Fruit fly (Drosophila melanogaster) whole organism, embryonic: ENCODE measurements around the gene Pex16.

Experiments used
- BEAF-32 ChIP-seq: fragments of 200-800 bp; sonication (Bioruptor generic); optimal IDR thresholded peaks from 3 replicates; lab custom pipeline; 2017; ENCODE audit warnings: missing biosample characterization, missing genetic modification characterization, mild to moderate bottlenecking, moderate library complexity, missing genetic modification reagents
- C15 ChIP-seq: fragments of 200-800 bp; sonication (Bioruptor generic); IDR thresholded peaks from 3 replicates; pipeline ENCODE4 v1.3.6; 2022; ENCODE audit warnings: missing biosample characterization, missing genetic modification characterization
- CG10959 ChIP-seq: fragments of 200-800 bp; sonication (Bioruptor generic); IDR thresholded peaks from 2 replicates; pipeline ENCODE4 v1.3.6; 2022; ENCODE audit warnings: missing biosample characterization, missing genetic modification characterization
- CG11398 ChIP-seq: fragments of 200-800 bp; sonication (Bioruptor generic); optimal IDR thresholded peaks from 2 replicates; lab custom pipeline; 2016; ENCODE audit warnings: missing biosample characterization, missing genetic modification characterization
- CG12104 ChIP-seq: fragments of 200-800 bp; sonication (Bioruptor generic); optimal IDR thresholded peaks from 3 replicates; lab custom pipeline; 2016; ENCODE audit warnings: missing biosample characterization, missing genetic modification characterization
- CG12236 ChIP-seq: fragments of 200-800 bp; sonication (Bioruptor generic); optimal IDR thresholded peaks from 2 replicates; lab custom pipeline; 2016; ENCODE audit warnings: missing biosample characterization, missing genetic modification characterization
- CG12299 ChIP-seq: fragments of 200-800 bp; sonication (Bioruptor generic); optimal IDR thresholded peaks from 2 replicates; lab custom pipeline; 2018; ENCODE audit warnings: missing biosample characterization, mild to moderate bottlenecking, missing genetic modification characterization
- CG12744 ChIP-seq: fragments of 200-800 bp; sonication (Bioruptor generic); optimal IDR thresholded peaks from 2 replicates; lab custom pipeline; 2016; ENCODE audit warnings: missing biosample characterization, missing genetic modification characterization
- CG13775 ChIP-seq: fragments of 200-800 bp; sonication (Bioruptor generic); optimal IDR thresholded peaks from 3 replicates; lab custom pipeline; 2017; ENCODE audit warnings: missing biosample characterization, mild to moderate bottlenecking, missing genetic modification characterization
- CG14014 ChIP-seq: fragments of 200-800 bp; sonication (Bioruptor generic); IDR thresholded peaks from 2 replicates; pipeline ENCODE4 v1.3.6; 2022; ENCODE audit warnings: missing biosample characterization, missing genetic modification characterization
- CG15011 ChIP-seq: fragments of 200-800 bp; sonication (Bioruptor generic); optimal IDR thresholded peaks from 3 replicates; lab custom pipeline; 2018; ENCODE audit warnings: missing biosample characterization, mild to moderate bottlenecking, missing genetic modification characterization
- CG17361 ChIP-seq: fragments of 200-800 bp; sonication (Bioruptor generic); IDR thresholded peaks from 3 replicates; pipeline ENCODE4 v1.3.6; 2022; ENCODE audit warnings: missing biosample characterization, missing genetic modification characterization
- CG2116 ChIP-seq: fragments of 200-800 bp; sonication (Bioruptor generic); optimal IDR thresholded peaks from 3 replicates; lab custom pipeline; 2018; ENCODE audit warnings: missing biosample characterization, mild to moderate bottlenecking, missing genetic modification characterization
- CG31388 ChIP-seq: fragments of 200-800 bp; sonication (Bioruptor generic); optimal IDR thresholded peaks from 2 replicates; lab custom pipeline; 2016; ENCODE audit warnings: missing biosample characterization, missing genetic modification characterization
- CG32532 ChIP-seq: fragments of 200-800 bp; sonication (Bioruptor generic); IDR thresholded peaks from 2 replicates; pipeline ENCODE4 v1.3.6; 2022; ENCODE audit warnings: missing biosample characterization, missing genetic modification characterization
- CG3281 ChIP-seq: fragments of 200-800 bp; sonication (Bioruptor generic); optimal IDR thresholded peaks from 3 replicates; lab custom pipeline; 2017; ENCODE audit warnings: missing biosample characterization, mild to moderate bottlenecking, missing genetic modification characterization
- CG43689 ChIP-seq: fragments of 200-800 bp; sonication (Bioruptor generic); IDR thresholded peaks from 2 replicates; pipeline ENCODE4 v1.3.6; 2022; ENCODE audit warnings: missing biosample characterization, missing genetic modification characterization
- CG6689 ChIP-seq: fragments of 200-800 bp; sonication (Bioruptor generic); IDR thresholded peaks from 2 replicates; pipeline ENCODE4 v1.3.6; 2022; ENCODE audit warnings: missing biosample characterization, missing genetic modification characterization
- CG7839 ChIP-seq: fragments of 200-800 bp; sonication (Bioruptor generic); optimal IDR thresholded peaks from 3 replicates; lab custom pipeline; 2018; ENCODE audit warnings: missing biosample characterization, mild to moderate bottlenecking, missing genetic modification characterization, moderate library complexity
- CG7928 ChIP-seq: fragments of 200-800 bp; sonication (Bioruptor generic); optimal IDR thresholded peaks from 2 replicates; lab custom pipeline; 2017; ENCODE audit warnings: missing biosample characterization, mild to moderate bottlenecking, missing genetic modification characterization
- CG8944 ChIP-seq: fragments of 200-800 bp; sonication (Bioruptor generic); optimal IDR thresholded peaks from 3 replicates; lab custom pipeline; 2016; ENCODE audit warnings: missing biosample characterization, missing genetic modification characterization
- CHES-1-like ChIP-seq: fragments of 200-800 bp; sonication (Bioruptor generic); optimal IDR thresholded peaks from 2 replicates; lab custom pipeline; 2016; ENCODE audit warnings: missing biosample characterization, missing genetic modification characterization
- CTCF ChIP-seq: fragments of 200-800 bp; sonication (Bioruptor generic); optimal IDR thresholded peaks from 2 replicates; lab custom pipeline; 2017; ENCODE audit warnings: missing biosample characterization, mild to moderate bottlenecking, missing genetic modification characterization, moderate library complexity
- CrebB ChIP-seq: fragments of 200-800 bp; sonication (Bioruptor generic); optimal IDR thresholded peaks from 3 replicates; lab custom pipeline; 2018; ENCODE audit warnings: missing biosample characterization, mild to moderate bottlenecking, missing genetic modification characterization
- Doc3 ChIP-seq: fragments of 200-800 bp; sonication (Bioruptor generic); IDR thresholded peaks from 3 replicates; pipeline ENCODE4 v1.3.6; 2022; ENCODE audit warnings: missing biosample characterization, missing genetic modification characterization; ENCODE audit not compliant: partially characterized antibody
- Fer3 ChIP-seq: fragments of 200-800 bp; sonication (Bioruptor generic); optimal IDR thresholded peaks from 2 replicates; lab custom pipeline; 2018; ENCODE audit warnings: missing biosample characterization, mild to moderate bottlenecking, missing genetic modification characterization, moderate library complexity
- HHEX ChIP-seq: fragments of 200-800 bp; sonication (Bioruptor generic); optimal IDR thresholded peaks from 3 replicates; lab custom pipeline; 2017; ENCODE audit warnings: missing biosample characterization, mild to moderate bottlenecking, missing genetic modification characterization, missing genetic modification reagents
- Max ChIP-seq: fragments of 200-800 bp; sonication (Bioruptor generic); optimal IDR thresholded peaks from 2 replicates; lab custom pipeline; 2016; ENCODE audit warnings: missing biosample characterization, mild to moderate bottlenecking, missing genetic modification characterization
- Meics ChIP-seq: fragments of 200-800 bp; sonication (Bioruptor generic); optimal IDR thresholded peaks from 2 replicates; lab custom pipeline; 2017; ENCODE audit warnings: missing biosample characterization, mild to moderate bottlenecking, missing genetic modification characterization
- Myb ChIP-seq: fragments of 200-800 bp; sonication (Bioruptor generic); optimal IDR thresholded peaks from 2 replicates; lab custom pipeline; 2016; ENCODE audit warnings: missing biosample characterization, missing genetic modification characterization
- NfI ChIP-seq: fragments of 200-800 bp; sonication (Bioruptor generic); optimal IDR thresholded peaks from 3 replicates; lab custom pipeline; 2018; ENCODE audit warnings: missing biosample characterization, mild to moderate bottlenecking, missing genetic modification characterization, moderate library complexity
- Oli ChIP-seq: fragments of 200-800 bp; sonication (Bioruptor generic); optimal IDR thresholded peaks from 2 replicates; lab custom pipeline; 2018; ENCODE audit warnings: missing biosample characterization, mild to moderate bottlenecking, missing genetic modification characterization, moderate library complexity
- Rx ChIP-seq: fragments of 200-800 bp; sonication (Bioruptor generic); IDR thresholded peaks from 2 replicates; pipeline ENCODE4 v1.3.6; 2022; ENCODE audit warnings: missing biosample characterization, missing genetic modification characterization
- Sox102F ChIP-seq: fragments of 200-800 bp; sonication (Bioruptor generic); optimal IDR thresholded peaks from 2 replicates; lab custom pipeline; 2018; ENCODE audit warnings: missing biosample characterization, mild to moderate bottlenecking, missing genetic modification characterization, moderate library complexity
- Spps ChIP-seq: fragments of 200-800 bp; sonication (Bioruptor generic); optimal IDR thresholded peaks from 2 replicates; lab custom pipeline; 2018; ENCODE audit warnings: missing biosample characterization, mild to moderate bottlenecking, missing genetic modification characterization
- Ssrp ChIP-seq: fragments of 200-800 bp; sonication (Bioruptor generic); optimal IDR thresholded peaks from 2 replicates; lab custom pipeline; 2018; ENCODE audit warnings: missing biosample characterization, mild to moderate bottlenecking, missing genetic modification characterization, moderate library complexity
- ara ChIP-seq: fragments of 200-800 bp; sonication (Bioruptor generic); IDR thresholded peaks from 2 replicates; pipeline ENCODE4 v1.3.6; 2022; ENCODE audit warnings: missing biosample characterization, missing genetic modification characterization
- ato ChIP-seq: fragments of 200-800 bp; sonication (Bioruptor generic); IDR thresholded peaks from 2 replicates; pipeline ENCODE4 v1.3.6; 2022; ENCODE audit warnings: missing biosample characterization, missing genetic modification characterization; ENCODE audit not compliant: partially characterized antibody
- br ChIP-seq: fragments of >200 bp; optimal IDR thresholded peaks from 2 replicates; lab custom pipeline; 2017
- dati ChIP-seq: fragments of 200-800 bp; sonication (Bioruptor generic); IDR thresholded peaks from 2 replicates; pipeline ENCODE4 v1.3.6; 2022; ENCODE audit warnings: missing biosample characterization, missing genetic modification characterization
- eyg ChIP-seq: fragments of 200-800 bp; sonication (Bioruptor generic); optimal IDR thresholded peaks from 3 replicates; lab custom pipeline; 2016; ENCODE audit warnings: missing biosample characterization, missing genetic modification characterization
- fd64A ChIP-seq: fragments of 200-800 bp; sonication (Bioruptor generic); optimal IDR thresholded peaks from 3 replicates; lab custom pipeline; 2018; ENCODE audit warnings: missing biosample characterization, mild to moderate bottlenecking, missing genetic modification characterization
- fru ChIP-seq: fragments of >200 bp; optimal IDR thresholded peaks from 2 replicates; lab custom pipeline; 2017
- gcm ChIP-seq: fragments of 200-800 bp; sonication (Bioruptor generic); optimal IDR thresholded peaks from 2 replicates; lab custom pipeline; 2019; ENCODE audit warnings: missing biosample characterization, mild to moderate bottlenecking, missing genetic modification characterization, moderate library complexity
- jigr1 ChIP-seq: fragments of 200-800 bp; sonication (Bioruptor generic); IDR thresholded peaks from 3 replicates; pipeline ENCODE4 v1.3.6; 2022; ENCODE audit warnings: missing biosample characterization, missing genetic modification characterization
- kni ChIP-seq: fragments of 200-800 bp; sonication (Bioruptor generic); optimal IDR thresholded peaks from 3 replicates; lab custom pipeline; 2017; ENCODE audit warnings: mild to moderate bottlenecking, missing biosample characterization, missing genetic modification reagents, missing genetic modification characterization
- lab ChIP-seq: fragments of 200-800 bp; sonication (Bioruptor generic); optimal IDR thresholded peaks from 3 replicates; lab custom pipeline; 2017; ENCODE audit warnings: missing biosample characterization, missing genetic modification characterization, mild to moderate bottlenecking, moderate library complexity, missing genetic modification reagents
- sisA ChIP-seq: fragments of 200-800 bp; sonication (Bioruptor generic); IDR thresholded peaks from 2 replicates; pipeline ENCODE4 v1.3.6; 2022; ENCODE audit warnings: missing biosample characterization, missing genetic modification characterization
- slp2 ChIP-seq: fragments of 200-800 bp; sonication (Bioruptor generic); optimal IDR thresholded peaks from 2 replicates; lab custom pipeline; 2016; ENCODE audit warnings: missing biosample characterization, missing genetic modification characterization
- usp ChIP-seq: fragments of >200 bp; optimal IDR thresholded peaks from 2 replicates; lab custom pipeline; 2017; ENCODE audit warnings: missing biosample characterization, missing genetic modification characterization
- wek ChIP-seq: fragments of 200-800 bp; sonication (Bioruptor generic); optimal IDR thresholded peaks from 3 replicates; lab custom pipeline; 2018; ENCODE audit warnings: missing biosample characterization, mild to moderate bottlenecking, missing genetic modification characterization, moderate library complexity
- zf30C ChIP-seq: fragments of 200-800 bp; sonication (Bioruptor generic); optimal IDR thresholded peaks from 3 replicates; lab custom pipeline; 2018; ENCODE audit warnings: missing biosample characterization, mild to moderate bottlenecking, missing genetic modification characterization

The Pex16 gene

dm6 chr3L:20798325-20798846 is 20.3 kb upstream of the Pex16 start, which contains the start of the genes CG3698 and tzn (continued):
- TF ChIP-seq gcm (peak; percentile 90), CG6689 (peak; percentile 85), ara (GFP tag; lab: Robert Waterston, UW) (peak; percentile 85), CG11398 (GFP tag; lab: Kevin White, UChicago) (peak; percentile 84), slp2 (GFP tag; lab: Kevin White, UChicago) (peak; percentile 85), CG31388 (GFP tag; lab: Kevin White, UChicago) (peak; percentile 77), Rx (GFP tag; lab: Robert Waterston, UW) (peak; percentile 94), jigr1 (0 out of 3 replicates have a peak, but pooled peaks have one; percentile 35), CG7928 (GFP tag; lab: Kevin White, UChicago) (peak; percentile 76), HHEX (peak; percentile 96), Ssrp (tag; lab: Kevin White, UChicago) (peak; percentile 87), C15 (GFP tag; lab: Robert Waterston, UW) (peak; percentile 92), CHES-1-like (peak; percentile 89), CG17361 (GFP tag; lab: Robert Waterston, UW) (peak; percentile 89), Sox102F (GFP tag; lab: Kevin White, UChicago) (no peak), kni (GFP tag; lab: Kevin White, UChicago) (peak; percentile 88), CG10959 (GFP tag; lab: Robert Waterston, UW) (peak; percentile 88), CG15011 (peak; percentile 87), ato (GFP tag; lab: Robert Waterston, UW) (no peak), CG12744 (peak; percentile 70), CrebB (tag; lab: Kevin White, UChicago) (peak; percentile 90), CG8944 (GFP tag; lab: Kevin White, UChicago) (peak; percentile 70), Oli (tag; lab: Kevin White, UChicago) (peak; percentile 86), lab (peak; percentile 98), Fer3 (tag; lab: Kevin White, UChicago) (peak; percentile 92), Doc3 (GFP tag; lab: Robert Waterston, UW) (no peak), CG2116 (GFP tag; lab: Kevin White, UChicago) (peak; percentile 90), eyg (GFP tag; lab: Kevin White, UChicago) (peak; percentile 82), NfI (GFP tag; lab: Kevin White, UChicago) (peak; percentile 98), CTCF (GFP tag; lab: Kevin White, UChicago) (peak; percentile 94), CG12236 (GFP tag; lab: Kevin White, UChicago) (peak; percentile 79), CG43689 (GFP tag; lab: Robert Waterston, UW) (peak; percentile 94), CG13775 (GFP tag; lab: Kevin White, UChicago) (peak; percentile 97), CG12299 (tag; lab: Kevin White, UChicago) (peak; percentile 73), CG32532 (GFP tag; lab: Robert Waterston, UW) (peak; percentile 96), Meics (GFP tag; lab: Kevin White, UChicago) (peak; percentile 97), CG3281 (GFP tag; lab: Kevin White, UChicago) (peak; percentile 95), dati (GFP tag; lab: Robert Waterston, UW) (peak; percentile 93), Max (GFP tag; lab: Kevin White, UChicago) (peak; percentile 86), usp (GFP tag; lab: Kevin White, UChicago) (no peak), CG12104 (peak; percentile 94), fd64A (GFP tag; lab: Kevin White, UChicago) (peak; percentile 85), Spps (tag; lab: Kevin White, UChicago) (peak; percentile 79), CG14014 (GFP tag; lab: Robert Waterston, UW) (peak; percentile 91), zf30C (GFP tag; lab: Kevin White, UChicago) (peak; percentile 39), sisA (GFP tag; lab: Robert Waterston, UW) (peak; percentile 85), fru (lab: Kevin White, UChicago) (no peak), Myb (peak; percentile 78), br (lab: Kevin White, UChicago) (no peak), CG7839 (tag; lab: Kevin White, UChicago) (no peak), wek (GFP tag; lab: Kevin White, UChicago) (peak; percentile 87), BEAF-32 (peak; percentile 43)
